Fruit fly (Drosophila melanogaster) whole organism, pupa: ENCODE measurements around the gene sgll.

Experiments
- CG10348 ChIP-seq: fragments of 200-800 bp; sonication (Bioruptor generic); IDR thresholded peaks from 2 replicates; pipeline ENCODE4 v1.3.6; 2022; ENCODE audit warnings: missing biosample characterization, missing genetic modification characterization
- CG12605 ChIP-seq: fragments of 200-800 bp; sonication (Bioruptor generic); IDR thresholded peaks from 2 replicates; pipeline ENCODE4 v1.3.6; 2022; ENCODE audit warnings: missing biosample characterization, missing genetic modification characterization
- CG13204 ChIP-seq: fragments of 200-800 bp; sonication (Bioruptor generic); optimal IDR thresholded peaks from 2 replicates; lab custom pipeline; 2018; ENCODE audit warnings: missing biosample characterization, mild to moderate bottlenecking, missing genetic modification characterization, moderate library complexity
- CG14655 ChIP-seq: fragments of 200-800 bp; sonication (Bioruptor generic); optimal IDR thresholded peaks from 3 replicates; lab custom pipeline; 2017; ENCODE audit warnings: mild to moderate bottlenecking, missing biosample characterization, missing genetic modification reagents, missing genetic modification characterization
- CG15710 ChIP-seq: fragments of 200-800 bp; sonication (Bioruptor generic); optimal IDR thresholded peaks from 2 replicates; lab custom pipeline; 2018; ENCODE audit warnings: missing biosample characterization, mild to moderate bottlenecking, missing genetic modification characterization, moderate library complexity
- CG17806 ChIP-seq: fragments of 200-800 bp; sonication (Bioruptor generic); optimal IDR thresholded peaks from 2 replicates; lab custom pipeline; 2018; ENCODE audit warnings: missing biosample characterization, mild to moderate bottlenecking, missing genetic modification characterization, moderate library complexity
- CG32121 ChIP-seq: fragments of 200-800 bp; sonication (Bioruptor generic); IDR thresholded peaks from 2 replicates; pipeline ENCODE4 v1.3.6; 2022; ENCODE audit warnings: missing biosample characterization, missing genetic modification characterization
- CG34367 ChIP-seq: fragments of 200-800 bp; sonication (Bioruptor generic); optimal IDR thresholded peaks from 2 replicates; lab custom pipeline; 2018; ENCODE audit warnings: missing biosample characterization, mild to moderate bottlenecking, missing genetic modification characterization
- CG4496 ChIP-seq: fragments of 200-800 bp; sonication (Bioruptor generic); IDR thresholded peaks from 3 replicates; pipeline ENCODE4 v1.3.6; 2022; ENCODE audit warnings: missing biosample characterization, missing genetic modification characterization
- CG8159 ChIP-seq: fragments of 200-800 bp; sonication (Bioruptor generic); optimal IDR thresholded peaks from 3 replicates; lab custom pipeline; 2018; ENCODE audit warnings: missing biosample characterization, mild to moderate bottlenecking, missing genetic modification characterization, moderate library complexity
- CG8301 ChIP-seq: fragments of 200-800 bp; sonication (Bioruptor generic); optimal IDR thresholded peaks from 2 replicates; lab custom pipeline; 2018; ENCODE audit warnings: missing biosample characterization, mild to moderate bottlenecking, missing genetic modification characterization
- CG9948 ChIP-seq: fragments of 200-800 bp; sonication (Bioruptor generic); optimal IDR thresholded peaks from 2 replicates; lab custom pipeline; 2018; ENCODE audit warnings: missing biosample characterization, mild to moderate bottlenecking, missing genetic modification characterization, moderate library complexity
- D1 ChIP-seq: fragments of 200-800 bp; sonication (Bioruptor generic); optimal IDR thresholded peaks from 2 replicates; lab custom pipeline; 2018; ENCODE audit warnings: missing biosample characterization, mild to moderate bottlenecking, missing genetic modification characterization, moderate library complexity
- EcR ChIP-seq: fragments of 200-800 bp; sonication (Bioruptor generic); optimal IDR thresholded peaks from 3 replicates; lab custom pipeline; 2019; ENCODE audit warnings: missing biosample characterization, missing genetic modification characterization, mild to moderate bottlenecking, moderate library complexity, missing genetic modification reagents
- Ets98B ChIP-seq: fragments of 200-800 bp; sonication (Bioruptor generic); IDR thresholded peaks from 2 replicates; pipeline ENCODE4 v1.3.6; 2022; ENCODE audit warnings: missing biosample characterization, missing genetic modification characterization
- Pif1A ChIP-seq: fragments of 200-800 bp; sonication (Bioruptor generic); optimal IDR thresholded peaks from 3 replicates; lab custom pipeline; 2016; ENCODE audit warnings: missing biosample characterization, missing genetic modification characterization
- Pif1B ChIP-seq: fragments of 200-800 bp; sonication (Bioruptor generic); optimal IDR thresholded peaks from 3 replicates; lab custom pipeline; 2016; ENCODE audit warnings: missing biosample characterization, missing genetic modification characterization
- Snoo ChIP-seq: fragments of 200-800 bp; sonication (Bioruptor generic); optimal IDR thresholded peaks from 3 replicates; lab custom pipeline; 2017; ENCODE audit warnings: missing biosample characterization, mild to moderate bottlenecking, missing genetic modification characterization, inconsistent platforms
- fd96Ca ChIP-seq: fragments of 200-800 bp; sonication (Bioruptor generic); IDR thresholded peaks from 3 replicates; pipeline ENCODE4 v1.3.6; 2022; ENCODE audit warnings: missing biosample characterization, missing genetic modification characterization
- gl ChIP-seq: fragments of 200-800 bp; sonication (Bioruptor generic); optimal IDR thresholded peaks from 2 replicates; lab custom pipeline; 2018; ENCODE audit warnings: missing biosample characterization, mild to moderate bottlenecking, missing genetic modification characterization
- rn ChIP-seq: fragments of 200-800 bp; sonication (Bioruptor generic); IDR thresholded peaks from 2 replicates; pipeline ENCODE4 v1.3.6; 2022; ENCODE audit warnings: missing biosample characterization, missing genetic modification characterization

The sgll gene

dm6 chr3R:7785784-7786183, 24.5 kb upstream of the sgll start, which contains the start of gene CG18745:
Gene CG18745 (minus strand): TSS chr3R:7786119.
- TF ChIP-seq CG34367 (tag; lab: Kevin White, UChicago) (no peak), gl (tag; lab: Kevin White, UChicago) (no peak), CG12605 (no peak), CG8301 (tag; lab: Kevin White, UChicago) (no peak), Pif1B (no peak)

DNA sequence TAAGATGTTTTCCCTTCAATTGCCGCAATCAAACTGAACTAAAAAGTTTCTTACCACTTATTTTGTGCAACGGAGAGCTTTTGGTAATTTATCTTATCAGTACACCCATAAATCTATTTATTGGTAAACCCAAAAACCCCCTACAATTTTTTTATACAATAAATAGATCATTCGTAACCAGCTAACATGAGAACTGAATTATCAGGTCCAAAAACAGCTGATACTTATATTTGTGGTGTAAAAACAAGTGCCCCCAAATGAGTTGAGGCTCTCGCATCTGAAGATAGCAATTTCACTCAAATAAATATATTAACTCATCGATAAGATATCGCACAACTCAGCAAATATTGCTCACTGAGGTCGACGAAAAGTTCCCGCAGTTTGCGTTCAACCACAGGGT, 22.4 kb upstream of the sgll start, which contains the start of gene CG18748:
Gene CG18748, minus strand, starts transcription at position 25 of the 400 bp plus-strand sequence.
- TF ChIP-seq Snoo (tag; lab: Kevin White, UChicago): no peak
- no peak for TF ChIP-seq D1 (tag; lab: Kevin White, UChicago)
- TF ChIP-seq Pif1A (GFP tag; lab: Kevin White, UChicago): no peak
- TF ChIP-seq CG10348 (GFP tag; lab: Robert Waterston, UW): no peak
- TF ChIP-seq CG4496 (GFP tag; lab: Robert Waterston, UW): no peak
- no peak for TF ChIP-seq CG8301 (tag; lab: Kevin White, UChicago)
- TF ChIP-seq CG8159 (tag; lab: Kevin White, UChicago): no peak
- TF ChIP-seq Pif1B: no peak
- no peak for TF ChIP-seq CG32121 (GFP tag; lab: Robert Waterston, UW)
- no peak for TF ChIP-seq fd96Ca (GFP tag; lab: Robert Waterston, UW)
- no peak for TF ChIP-seq CG12605
- no peak for TF ChIP-seq EcR (GFP tag; lab: Kevin White, UChicago)
- TF ChIP-seq Ets98B (GFP tag; lab: Robert Waterston, UW): no peak
- no peak for TF ChIP-seq CG14655 (GFP tag; lab: Kevin White, UChicago)
- TF ChIP-seq CG15710 (tag; lab: Kevin White, UChicago): no peak
- no peak for TF ChIP-seq CG34367 (tag; lab: Kevin White, UChicago)
- TF ChIP-seq gl (tag; lab: Kevin White, UChicago): no peak
- TF ChIP-seq rn: no peak
- TF ChIP-seq CG9948 (tag; lab: Kevin White, UChicago): no peak
- TF ChIP-seq, all 21 proteins: peak for 0

- TF ChIP-seq EcR (GFP tag; lab: Kevin White, UChicago) (no peak), Pif1A (GFP tag; lab: Kevin White, UChicago) (no peak), Snoo (tag; lab: Kevin White, UChicago) (no peak), gl (tag; lab: Kevin White, UChicago) (no peak), rn (no peak), CG8301 (tag; lab: Kevin White, UChicago) (no peak), CG17806 (no peak), D1 (tag; lab: Kevin White, UChicago) (no peak), CG12605 (no peak), CG13204 (GFP tag; lab: Kevin White, UChicago) (no peak), CG14655 (GFP tag; lab: Kevin White, UChicago) (no peak), CG4496 (GFP tag; lab: Robert Waterston, UW) (no peak), CG32121 (GFP tag; lab: Robert Waterston, UW) (no peak), CG15710 (tag; lab: Kevin White, UChicago) (no peak), CG34367 (tag; lab: Kevin White, UChicago) (no peak), Pif1B (no peak), fd96Ca (GFP tag; lab: Robert Waterston, UW) (no peak), CG9948 (tag; lab: Kevin White, UChicago) (no peak)
Measured at dm6 chr3R:7790087-7790486, 20.2 kb upstream of the sgll start, which contains the start of gene CG18746. Gene CG18746 (minus strand): TSS chr3R:7790187.

DNA sequence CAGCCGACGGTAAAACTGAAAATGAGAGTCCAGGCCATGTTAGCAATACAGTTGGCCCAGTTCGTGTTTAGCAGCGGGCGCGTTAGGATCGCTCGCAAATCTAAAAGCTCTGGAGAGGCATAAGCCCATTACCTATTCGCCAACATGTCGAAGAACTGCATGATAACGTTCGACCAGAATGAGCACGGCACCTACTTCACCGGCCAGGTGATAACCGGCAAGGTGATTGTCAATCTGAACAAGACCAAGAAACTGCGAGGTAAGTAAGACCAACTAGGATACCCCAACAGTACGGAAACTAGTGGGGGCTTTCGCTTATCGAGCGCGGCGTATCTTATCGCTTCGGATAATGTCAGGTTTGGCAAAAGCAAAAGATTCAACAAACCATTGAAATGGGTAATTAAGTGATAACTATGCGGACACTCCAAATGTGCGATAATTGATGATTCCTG, 19.7 kb upstream of the sgll start, which contains the start of gene CG10086:
Gene CG10086, plus strand, starts transcription at position 51 of the 452 bp plus-strand sequence.
- no peak for TF ChIP-seq fd96Ca (GFP tag; lab: Robert Waterston, UW)

- TF ChIP-seq rn (no peak), gl (tag; lab: Kevin White, UChicago) (peak; percentile 63), Snoo (tag; lab: Kevin White, UChicago) (no peak), CG32121 (GFP tag; lab: Robert Waterston, UW) (peak; percentile 86), CG14655 (GFP tag; lab: Kevin White, UChicago) (peak; percentile 53), CG4496 (GFP tag; lab: Robert Waterston, UW) (peak; percentile 90), fd96Ca (GFP tag; lab: Robert Waterston, UW) (peak; percentile 69; the same call in 2 of the 3 replicates), EcR (GFP tag; lab: Kevin White, UChicago) (peak; percentile 77), Ets98B (GFP tag; lab: Robert Waterston, UW) (peak; percentile 87), CG15710 (tag; lab: Kevin White, UChicago) (no peak), CG12605 (peak; percentile 93), Pif1B (peak; percentile 53), CG8159 (tag; lab: Kevin White, UChicago) (peak; percentile 36), CG34367 (tag; lab: Kevin White, UChicago) (peak; percentile 52), CG9948 (tag; lab: Kevin White, UChicago) (no peak), CG17806 (no peak), Pif1A (GFP tag; lab: Kevin White, UChicago) (peak; percentile 54), D1 (tag; lab: Kevin White, UChicago) (no peak), CG8301 (tag; lab: Kevin White, UChicago) (no peak), CG10348 (GFP tag; lab: Robert Waterston, UW) (no peak), CG13204 (GFP tag; lab: Kevin White, UChicago) (peak; percentile 43)
Measured at dm6 chr3R:7793855-7794254, 16.5 kb upstream of the sgll start, which contains the start of gene CG2641. Gene CG2641 (plus strand): TSS chr3R:7794069.

DNA sequence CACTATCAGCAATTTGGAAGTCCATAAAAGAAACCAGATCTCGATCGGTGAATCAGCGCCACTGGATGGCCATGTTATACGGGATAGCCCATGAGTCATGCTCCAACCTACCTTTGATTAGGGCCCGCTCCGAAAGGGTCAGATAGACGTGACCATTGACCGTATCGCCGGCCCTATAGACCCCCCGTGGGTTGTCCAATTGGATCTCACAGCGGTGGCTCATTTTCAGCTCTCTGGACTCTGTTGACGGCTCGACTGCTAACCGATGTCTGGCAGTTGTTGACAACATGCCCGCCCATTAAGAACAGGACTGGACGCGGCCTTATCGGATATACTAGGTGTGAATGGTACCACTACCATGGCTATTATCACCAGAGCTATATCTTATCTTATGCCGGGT, 11.8 kb upstream of the sgll start, which contains the start of gene CG18744:
Gene CG18744, minus strand, starts transcription at position 247 of the 400 bp plus-strand sequence.
- no peak for TF ChIP-seq CG14655 (GFP tag; lab: Kevin White, UChicago)
- no peak for TF ChIP-seq CG8159 (tag; lab: Kevin White, UChicago)
- no peak for TF ChIP-seq CG13204 (GFP tag; lab: Kevin White, UChicago)
- TF ChIP-seq CG17806: no peak
- TF ChIP-seq Ets98B (GFP tag; lab: Robert Waterston, UW): no peak
- TF ChIP-seq CG4496 (GFP tag; lab: Robert Waterston, UW): no peak
- no peak for TF ChIP-seq rn
- no peak for TF ChIP-seq CG15710 (tag; lab: Kevin White, UChicago)
- TF ChIP-seq CG34367 (tag; lab: Kevin White, UChicago): no peak
- TF ChIP-seq CG12605: no peak
- TF ChIP-seq Pif1B: no peak
- no peak for TF ChIP-seq Pif1A (GFP tag; lab: Kevin White, UChicago)
- no peak for TF ChIP-seq D1 (tag; lab: Kevin White, UChicago)
- no peak for TF ChIP-seq CG9948 (tag; lab: Kevin White, UChicago)
